Worm (Caenorhabditis elegans): ENCODE results near the gene ndua-7.

- no peak for TF ChIP-seq lsy-2 (tag; optimal IDR thresholded peaks at IDR 0.05)
- no peak for TF ChIP-seq cnd-1 (tag; optimal IDR thresholded peaks at IDR 0.05)
- no peak for TF ChIP-seq snpc-4 (tag; optimal IDR thresholded peaks at IDR 0.05)
- TF ChIP-seq zip-8 (tag; optimal IDR thresholded peaks at IDR 0.05) = no peak
- TF ChIP-seq blmp-1 (tag; optimal IDR thresholded peaks at IDR 0.05) = no peak
- TF ChIP-seq nhr-237 (tag; optimal IDR thresholded peaks at IDR 0.05) = no peak
- TF ChIP-seq pha-4 (tag; optimal IDR thresholded peaks at IDR 0.05) = no peak
- TF ChIP-seq unc-62 (GFP tag; optimal IDR thresholded peaks at IDR 0.05) = no peak
- no peak for TF ChIP-seq nhr-28 (tag; optimal IDR thresholded peaks at IDR 0.05)
- no peak for TF ChIP-seq ceh-39 (tag; optimal IDR thresholded peaks at IDR 0.05)
- TF ChIP-seq ztf-11 (tag; optimal IDR thresholded peaks at IDR 0.05) = no peak
- TF ChIP-seq elt-1 (tag; optimal IDR thresholded peaks at IDR 0.05; ENCODE audit: borderline replicate concordance, insufficient read depth) = no peak
These were observed 22.3 kb downstream of the ndua-7 start, which contains the start of gene E01G4.5 for ce11 chrII:13472101-13472500.
